Worm (Caenorhabditis elegans): ENCODE results near the gene gtl-2.
A peak's percentile ranks its signal among the peaks of the same experiment; 100 is the strongest.

DNA sequence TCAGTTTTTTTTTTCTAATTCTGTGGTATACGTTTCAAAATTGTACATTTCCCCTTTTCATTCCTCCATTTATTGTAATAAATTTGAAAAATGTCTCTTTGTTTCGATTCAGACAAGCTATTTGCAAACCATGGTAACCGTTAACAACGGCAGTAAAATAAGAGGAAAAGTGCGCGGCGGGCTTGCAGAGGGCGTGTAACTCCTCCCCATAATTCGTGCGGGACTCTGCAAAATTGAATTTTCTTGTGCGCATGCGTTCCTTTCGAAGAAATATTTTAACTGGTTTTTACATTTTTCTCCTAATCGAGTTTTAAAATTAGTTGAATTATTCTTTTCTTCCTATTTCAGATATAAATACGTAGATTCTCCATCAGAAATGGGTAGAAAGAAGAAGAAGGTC is 37.4 kb downstream of the gtl-2 start, which contains the start of gene znf-207:
- TF ChIP-seq klf-2 (GFP tag; conservative IDR thresholded peaks at IDR 0.05) (0 out of 2 replicates have a peak, but pooled peaks have one; percentile 31), tab-1 (GFP tag; IDR thresholded peaks at IDR 0.05) (peak; percentile 55; the same call in 1 of the 2 replicates), ref-1 (GFP tag; conservative IDR thresholded peaks at IDR 0.05) (0 out of 2 replicates have a peak, but pooled peaks have one; percentile 5), flt-1 (GFP tag; IDR thresholded peaks at IDR 0.05) (peak; percentile 66), med-1 (GFP tag; optimal IDR thresholded peaks at IDR 0.05; ENCODE audit: insufficient read depth) (peak; percentile 72), cog-1 (tag; optimal IDR thresholded peaks at IDR 0.05) (no peak), T22C8.4 (GFP tag; IDR thresholded peaks at IDR 0.05) (no peak), ztf-29 (GFP tag; IDR thresholded peaks at IDR 0.05) (no peak), ztf-23 (GFP tag; IDR thresholded peaks at IDR 0.05) (0 out of 2 replicates have a peak, but pooled peaks have one; percentile 64)
